Fruit fly (Drosophila melanogaster) whole organism, adult: ENCODE data around the gene p38b.

Experiments used
- CG11617 ChIP-seq: fragments of 200-800 bp; sonication (Bioruptor generic); optimal IDR thresholded peaks from 2 replicates; lab custom pipeline; 2017; ENCODE audit warnings: mild to moderate bottlenecking, missing biosample characterization, missing genetic modification reagents, missing genetic modification characterization
- CG12768 ChIP-seq: fragments of 200-800 bp; sonication (Bioruptor generic); optimal IDR thresholded peaks from 2 replicates; lab custom pipeline; 2017; ENCODE audit warnings: missing biosample characterization, missing genetic modification characterization, mild to moderate bottlenecking, moderate library complexity, missing genetic modification reagents
- CG14711 ChIP-seq: fragments of 200-800 bp; sonication (Bioruptor generic); optimal IDR thresholded peaks from 2 replicates; lab custom pipeline; 2018; ENCODE audit warnings: missing biosample characterization, mild to moderate bottlenecking, missing genetic modification characterization, moderate library complexity
- CG1620 ChIP-seq: fragments of 200-800 bp; sonication (Bioruptor generic); optimal IDR thresholded peaks from 2 replicates; lab custom pipeline; 2016; ENCODE audit warnings: missing biosample characterization, missing genetic modification characterization
- CG33017 ChIP-seq: fragments of 200-800 bp; sonication (Bioruptor generic); optimal IDR thresholded peaks from 2 replicates; lab custom pipeline; 2018; ENCODE audit warnings: missing biosample characterization, mild to moderate bottlenecking, missing genetic modification characterization, moderate library complexity
- CG5204 ChIP-seq: fragments of 200-800 bp; sonication (Bioruptor generic); optimal IDR thresholded peaks from 2 replicates; lab custom pipeline; 2016; ENCODE audit warnings: missing biosample characterization, missing genetic modification characterization
- CG7045 ChIP-seq: fragments of 200-800 bp; sonication (Bioruptor generic); optimal IDR thresholded peaks from 2 replicates; lab custom pipeline; 2017; ENCODE audit warnings: missing biosample characterization, mild to moderate bottlenecking, missing genetic modification characterization
- CG7101 ChIP-seq: fragments of 200-800 bp; sonication (Bioruptor generic); optimal IDR thresholded peaks from 2 replicates; lab custom pipeline; 2018; ENCODE audit warnings: missing biosample characterization, mild to moderate bottlenecking, missing genetic modification characterization, moderate library complexity
- Clk ChIP-seq: fragments of 200-800 bp; sonication (Bioruptor generic); optimal IDR thresholded peaks from 2 replicates; lab custom pipeline; 2017; ENCODE audit warnings: missing biosample characterization, missing genetic modification characterization
- Crg-1 ChIP-seq: fragments of 200-800 bp; sonication (Bioruptor generic); optimal IDR thresholded peaks from 2 replicates; lab custom pipeline; 2016; ENCODE audit warnings: missing biosample characterization, missing genetic modification characterization
- Hr96 ChIP-seq: fragments of 200-800 bp; sonication (Bioruptor generic); optimal IDR thresholded peaks from 2 replicates; lab custom pipeline; 2016; ENCODE audit warnings: missing biosample characterization, missing genetic modification characterization
- Mnt ChIP-seq: fragments of 200-800 bp; sonication (Bioruptor generic); optimal IDR thresholded peaks from 2 replicates; lab custom pipeline; 2016; ENCODE audit warnings: missing biosample characterization, mild to moderate bottlenecking, missing genetic modification characterization
- bab1 ChIP-seq: fragments of 200-800 bp; sonication (Bioruptor generic); optimal IDR thresholded peaks from 3 replicates; lab custom pipeline; 2019; ENCODE audit warnings: missing biosample characterization, mild to moderate bottlenecking, missing genetic modification characterization, moderate library complexity
- cic ChIP-seq: fragments of 200-800 bp; sonication (Bioruptor generic); optimal IDR thresholded peaks from 2 replicates; lab custom pipeline; 2017; ENCODE audit warnings: missing biosample characterization, mild to moderate bottlenecking, missing genetic modification characterization, moderate library complexity
- cnc ChIP-seq, 2 experiments: fragments of >200 bp; optimal IDR thresholded peaks; 2 replicates each; lab custom pipeline; 2017
- kay ChIP-seq: fragments of 200-800 bp; sonication (Bioruptor generic); peaks from one replicate; lab custom pipeline; 2016; ENCODE audit warnings: missing biosample characterization, missing genetic modification characterization, borderline replicate concordance
- ovo ChIP-seq: fragments of 200-800 bp; sonication (Bioruptor generic); optimal IDR thresholded peaks from 2 replicates; lab custom pipeline; 2016; ENCODE audit warnings: missing biosample characterization, missing genetic modification characterization
- pad ChIP-seq: fragments of 200-800 bp; sonication (Bioruptor generic); optimal IDR thresholded peaks from 3 replicates; lab custom pipeline; 2017; ENCODE audit warnings: missing biosample characterization, missing genetic modification characterization, mild to moderate bottlenecking, moderate library complexity, missing genetic modification reagents
- tj ChIP-seq: fragments of 200-800 bp; sonication (Bioruptor generic); optimal IDR thresholded peaks from 3 replicates; lab custom pipeline; 2017; ENCODE audit warnings: missing biosample characterization, mild to moderate bottlenecking, missing genetic modification characterization, moderate library complexity
- toe ChIP-seq: fragments of 200-800 bp; sonication (Bioruptor generic); optimal IDR thresholded peaks from 2 replicates; lab custom pipeline; 2016; ENCODE audit warnings: missing biosample characterization, missing genetic modification characterization

The p38b gene

dm6 chr2L:13780109-13780947, at the start of gene p38b, which contains the start of gene CG9008:
TSS of gene p38b (plus strand) at chr2L:13780689.
TSS of gene CG9008 (minus strand) at chr2L:13780165.
- TF ChIP-seq CG5204 (GFP tag; lab: Kevin White, UChicago) (no peak), Mnt (GFP tag; lab: Kevin White, UChicago) (no peak), bab1 (GFP tag; lab: Kevin White, UChicago) (peak; percentile 65), cnc (optimal IDR thresholded peaks at IDR 0.05; lab: Kevin White, UChicago) (no peak), tj (peak; percentile 29), toe (GFP tag; lab: Kevin White, UChicago) (no peak), Hr96 (GFP tag; lab: Kevin White, UChicago) (no peak), cic (no peak), Clk (GFP tag; lab: Kevin White, UChicago) (peak; percentile 70), CG7045 (GFP tag; lab: Kevin White, UChicago) (peak; percentile 84), CG1620 (peak; percentile 27), pad (GFP tag; lab: Kevin White, UChicago) (peak; percentile 72), CG14711 (tag; lab: Kevin White, UChicago) (peak; percentile 80), CG33017 (tag; lab: Kevin White, UChicago) (peak; percentile 86), CG11617 (GFP tag; lab: Kevin White, UChicago) (peak; percentile 92), Crg-1 (GFP tag; lab: Kevin White, UChicago) (no peak), CG12768 (GFP tag; lab: Kevin White, UChicago) (peak; percentile 71), ovo (no peak), CG7101 (tag; lab: Kevin White, UChicago) (peak; percentile 84), kay (GFP tag; lab: Kevin White, UChicago) (no peak)

dm6 chr2L:13732287-13732686, 48.2 kb upstream of the p38b start:
- TF ChIP-seq bab1 (GFP tag; lab: Kevin White, UChicago) (no peak), kay (GFP tag; lab: Kevin White, UChicago) (no peak), tj (no peak), CG7101 (tag; lab: Kevin White, UChicago) (no peak), toe (GFP tag; lab: Kevin White, UChicago) (no peak), ovo (no peak), Crg-1 (GFP tag; lab: Kevin White, UChicago) (no peak), Hr96 (GFP tag; lab: Kevin White, UChicago) (no peak), pad (GFP tag; lab: Kevin White, UChicago) (no peak), cnc (optimal IDR thresholded peaks at IDR 0.05; lab: Kevin White, UChicago) (no peak)

- no peak for TF ChIP-seq CG5204 (GFP tag; lab: Kevin White, UChicago)
- TF ChIP-seq cic = no peak
- TF ChIP-seq CG7045 (GFP tag; lab: Kevin White, UChicago) = no peak
- TF ChIP-seq kay (GFP tag; lab: Kevin White, UChicago) = no peak
- no peak for TF ChIP-seq Hr96 (GFP tag; lab: Kevin White, UChicago)
- TF ChIP-seq CG33017 (tag; lab: Kevin White, UChicago) = no peak
- no peak for TF ChIP-seq Clk (GFP tag; lab: Kevin White, UChicago)
- TF ChIP-seq bab1 (GFP tag; lab: Kevin White, UChicago) = no peak
- TF ChIP-seq CG14711 (tag; lab: Kevin White, UChicago) = no peak
- TF ChIP-seq tj = no peak
- TF ChIP-seq CG7101 (tag; lab: Kevin White, UChicago) = no peak
- no peak for TF ChIP-seq CG12768 (GFP tag; lab: Kevin White, UChicago)
- TF ChIP-seq CG1620 = no peak
- TF ChIP-seq ovo = no peak
- no peak for TF ChIP-seq toe (GFP tag; lab: Kevin White, UChicago)
- TF ChIP-seq cnc (optimal IDR thresholded peaks at IDR 0.05; lab: Kevin White, UChicago) = no peak
- no peak for TF ChIP-seq CG11617 (GFP tag; lab: Kevin White, UChicago)
- TF ChIP-seq pad (GFP tag; lab: Kevin White, UChicago) = no peak
Measured at dm6 chr2L:13735838-13736237, 44.7 kb upstream of the p38b start, which contains the start of gene nur. TSS of gene nur (plus strand) at chr2L:13736138.

DNA sequence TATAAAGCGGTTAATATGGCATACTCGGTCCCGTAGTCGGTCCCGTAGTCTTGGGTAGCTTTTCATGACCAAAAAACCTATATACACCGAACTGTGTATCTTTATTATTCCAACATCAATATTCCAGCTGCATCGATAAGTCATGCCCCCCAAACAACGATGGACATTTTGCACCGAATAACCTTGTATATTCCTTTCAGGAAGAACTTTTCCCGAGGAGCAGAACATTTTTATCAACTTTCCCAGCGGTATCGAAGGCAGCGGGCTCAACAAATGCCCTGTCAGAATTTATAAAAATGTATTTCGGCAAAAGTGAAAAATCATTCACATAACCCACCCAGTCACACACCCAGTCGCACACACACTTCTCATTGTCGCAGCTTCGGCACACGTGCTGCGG, 33.8 kb upstream of the p38b start, which contains the start of gene TM9SF4:
Gene TM9SF4 (plus strand): TSS at position 301 of the 400 bp plus-strand sequence.
- TF ChIP-seq CG12768 (GFP tag; lab: Kevin White, UChicago) (no peak), pad (GFP tag; lab: Kevin White, UChicago) (no peak), CG7101 (tag; lab: Kevin White, UChicago) (no peak), Crg-1 (GFP tag; lab: Kevin White, UChicago) (no peak), CG5204 (GFP tag; lab: Kevin White, UChicago) (no peak), tj (no peak), toe (GFP tag; lab: Kevin White, UChicago) (no peak), bab1 (GFP tag; lab: Kevin White, UChicago) (no peak), CG11617 (GFP tag; lab: Kevin White, UChicago) (no peak), CG1620 (no peak), Hr96 (GFP tag; lab: Kevin White, UChicago) (no peak), cic (no peak), CG33017 (tag; lab: Kevin White, UChicago) (no peak)

- no peak for TF ChIP-seq CG12768 (GFP tag; lab: Kevin White, UChicago)
- TF ChIP-seq bab1 (GFP tag; lab: Kevin White, UChicago) = no peak
- TF ChIP-seq CG7045 (GFP tag; lab: Kevin White, UChicago) = no peak
- no peak for TF ChIP-seq CG7101 (tag; lab: Kevin White, UChicago)
- no peak for TF ChIP-seq cic
- no peak for TF ChIP-seq Mnt (GFP tag; lab: Kevin White, UChicago)
- no peak for TF ChIP-seq cnc (optimal IDR thresholded peaks at IDR 0.05; lab: Kevin White, UChicago)
- no peak for TF ChIP-seq toe (GFP tag; lab: Kevin White, UChicago)
- TF ChIP-seq pad (GFP tag; lab: Kevin White, UChicago) = no peak
- no peak for TF ChIP-seq ovo
- TF ChIP-seq CG5204 (GFP tag; lab: Kevin White, UChicago) = no peak
- no peak for TF ChIP-seq Crg-1 (GFP tag; lab: Kevin White, UChicago)
- no peak for TF ChIP-seq Hr96 (GFP tag; lab: Kevin White, UChicago)
- TF ChIP-seq CG14711 (tag; lab: Kevin White, UChicago) = no peak
- no peak for TF ChIP-seq CG1620
- TF ChIP-seq CG11617 (GFP tag; lab: Kevin White, UChicago) = no peak
- no peak for TF ChIP-seq CG33017 (tag; lab: Kevin White, UChicago)
- no peak for TF ChIP-seq kay (GFP tag; lab: Kevin White, UChicago)
Measured at dm6 chr2L:13763144-13763543, 17.3 kb upstream of the p38b start.
